Worm (Caenorhabditis elegans): ENCODE results near the gene adah-1.
A peak's percentile ranks its signal among the peaks of the same experiment; 100 is the strongest.

adah-1 gene

DNA sequence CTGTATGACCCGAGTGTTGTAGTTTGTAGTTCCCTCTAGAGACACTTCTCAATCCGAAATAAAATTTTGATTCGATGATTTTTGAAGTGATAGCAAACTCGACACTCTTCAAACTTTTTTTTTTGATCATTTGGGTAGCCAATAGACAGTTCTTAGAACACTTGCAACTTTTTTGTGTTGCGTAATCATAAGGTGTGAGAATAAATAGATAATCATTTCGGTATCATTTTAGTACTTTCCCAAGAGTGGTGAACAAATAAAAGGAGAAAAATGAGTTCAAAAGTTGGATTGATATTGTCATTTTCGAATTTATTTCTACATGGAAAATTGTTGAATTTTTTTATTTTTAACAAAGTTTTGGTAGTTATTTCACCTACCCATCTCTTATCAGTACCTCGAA, 818 bp downstream of the adah-1 start:
- TF ChIP-seq nfya-1 (tag; optimal IDR thresholded peaks at IDR 0.05; ENCODE audit: insufficient read depth): no peak
- no peak for TF ChIP-seq fkh-2 (tag; optimal IDR thresholded peaks at IDR 0.05)
- no peak for TF ChIP-seq nhr-25 (tag; optimal IDR thresholded peaks at IDR 0.05)
- no peak for TF ChIP-seq ZK546.5 (tag; optimal IDR thresholded peaks at IDR 0.05)
- TF ChIP-seq elt-2 (tag; optimal IDR thresholded peaks at IDR 0.05): peak; percentile 49
- no peak for TF ChIP-seq sea-2 (GFP tag; optimal IDR thresholded peaks at IDR 0.05)
- no peak for TF ChIP-seq zag-1 (tag; optimal IDR thresholded peaks at IDR 0.05)
- TF ChIP-seq eor-1 (tag; optimal IDR thresholded peaks at IDR 0.05): no peak
- peak; percentile 39 for TF ChIP-seq pqm-1 (tag; optimal IDR thresholded peaks at IDR 0.05)
- no peak for TF ChIP-seq aly-2 (tag; optimal IDR thresholded peaks at IDR 0.05)

DNA sequence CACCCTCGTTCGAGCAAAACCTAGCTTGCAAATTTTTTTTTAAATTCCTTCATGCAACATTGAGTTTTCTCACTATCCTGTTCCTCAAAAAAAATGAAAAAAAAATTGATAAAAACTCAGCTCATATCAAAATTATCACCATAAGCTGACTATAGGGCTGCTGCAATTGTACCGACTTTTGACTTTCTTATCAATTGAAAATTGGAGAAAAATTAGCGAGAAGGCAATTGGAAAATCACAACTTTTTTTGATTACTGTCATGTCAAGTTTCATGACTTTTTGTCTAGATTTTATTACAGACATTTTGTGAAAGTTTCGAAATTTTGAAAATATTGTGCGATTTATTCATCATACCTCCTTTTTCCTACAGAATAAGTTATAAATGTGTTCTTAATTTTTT, 1.8 kb downstream of the adah-1 start:
- peak; percentile 67 for TF ChIP-seq pqm-1 (tag; optimal IDR thresholded peaks at IDR 0.05)
- TF ChIP-seq aly-2 (tag; optimal IDR thresholded peaks at IDR 0.05): no peak
- peak; percentile 8 for TF ChIP-seq pha-4 (tag; optimal IDR thresholded peaks at IDR 0.05)
- TF ChIP-seq nhr-43 (tag; optimal IDR thresholded peaks at IDR 0.05; ENCODE audit: poor library complexity, severe bottlenecking): no peak
- TF ChIP-seq egl-5 (tag; optimal IDR thresholded peaks at IDR 0.05): no peak
- TF ChIP-seq ceh-16 (tag; optimal IDR thresholded peaks at IDR 0.05): no peak
- no peak for TF ChIP-seq unc-62 (GFP tag; optimal IDR thresholded peaks at IDR 0.05)
- no peak for TF ChIP-seq nhr-12 (tag; optimal IDR thresholded peaks at IDR 0.05)
- TF ChIP-seq R02D3.7 (tag; optimal IDR thresholded peaks at IDR 0.05): no peak
- no peak for TF ChIP-seq mml-1 (tag; optimal IDR thresholded peaks at IDR 0.05)
- no peak for TF ChIP-seq hmg-11 (tag; optimal IDR thresholded peaks at IDR 0.05)
- no peak for TF ChIP-seq ztf-11 (tag; optimal IDR thresholded peaks at IDR 0.05)
- no peak for TF ChIP-seq ceh-82 (tag; optimal IDR thresholded peaks at IDR 0.05)
- peak; percentile 90 for TF ChIP-seq elt-2 (tag; optimal IDR thresholded peaks at IDR 0.05)
- TF ChIP-seq snpc-4 (tag; optimal IDR thresholded peaks at IDR 0.05): no peak
- TF ChIP-seq lin-39 (tag; optimal IDR thresholded peaks at IDR 0.05): no peak
- no peak for TF ChIP-seq nhr-25 (tag; optimal IDR thresholded peaks at IDR 0.05)
- no peak for TF ChIP-seq nhr-28 (tag; optimal IDR thresholded peaks at IDR 0.05)

DNA sequence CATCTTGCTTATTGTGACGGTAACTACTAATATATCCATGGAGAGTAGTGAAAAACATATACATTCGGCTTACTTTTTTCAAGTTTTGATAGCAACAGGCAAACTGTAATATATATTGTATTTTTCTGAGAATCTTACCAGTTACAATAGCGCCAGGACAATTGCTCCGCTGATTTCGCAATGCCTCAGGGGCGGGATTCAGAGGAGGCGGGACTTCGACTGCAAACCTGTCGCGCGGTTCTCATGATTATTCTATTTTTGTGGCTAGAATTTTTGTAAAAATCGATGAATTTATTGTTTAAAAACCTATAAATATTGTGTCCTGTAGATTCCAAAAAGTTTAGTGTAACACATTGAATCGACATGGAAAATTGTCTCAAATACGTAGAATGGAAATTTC, 7.0 kb downstream of the adah-1 start:
- TF ChIP-seq ceh-28 (tag; optimal IDR thresholded peaks at IDR 0.05) (no peak), daf-12 (tag; optimal IDR thresholded peaks at IDR 0.05) (no peak), fkh-10 (GFP tag; optimal IDR thresholded peaks at IDR 0.05) (peak; percentile 58)

DNA sequence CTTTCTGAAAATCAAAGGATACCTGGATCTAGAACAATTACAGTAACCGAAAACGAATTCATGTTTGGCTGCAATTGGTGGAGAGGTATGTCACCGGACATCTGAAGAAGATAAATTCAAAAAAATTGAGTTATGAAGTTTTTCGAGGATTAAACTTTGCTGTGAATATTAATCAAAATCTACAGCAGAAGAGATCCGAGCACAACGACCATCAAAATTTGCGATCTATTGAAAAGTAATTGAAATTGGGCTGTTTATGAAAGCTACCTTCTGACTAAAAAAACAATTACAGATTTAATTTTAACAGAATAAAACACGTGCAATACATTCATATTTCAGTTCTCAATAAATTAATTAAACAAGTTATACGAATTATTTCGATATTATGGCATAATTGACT, 8.4 kb downstream of the adah-1 start, which contains the start of gene C06G3.8:
Gene C06G3.8 (minus strand): TSS at position 101 of the 400 bp plus-strand sequence.
- TF ChIP-seq unc-62 (GFP tag; optimal IDR thresholded peaks at IDR 0.05) (no peak), ceh-28 (tag; optimal IDR thresholded peaks at IDR 0.05) (no peak), egl-27 (tag; optimal IDR thresholded peaks at IDR 0.05) (no peak), daf-12 (tag; optimal IDR thresholded peaks at IDR 0.05) (no peak), nhr-12 (tag; optimal IDR thresholded peaks at IDR 0.05) (no peak), elt-2 (tag; optimal IDR thresholded peaks at IDR 0.05) (no peak), lin-39 (tag; optimal IDR thresholded peaks at IDR 0.05) (no peak), nhr-23 (tag; optimal IDR thresholded peaks at IDR 0.05) (no peak), ZK546.5 (tag; optimal IDR thresholded peaks at IDR 0.05) (no peak), zag-1 (tag; optimal IDR thresholded peaks at IDR 0.05) (no peak), lin-15B (tag; optimal IDR thresholded peaks at IDR 0.05) (no peak), fkh-2 (tag; optimal IDR thresholded peaks at IDR 0.05) (no peak), lsy-12 (tag; optimal IDR thresholded peaks at IDR 0.05) (no peak), ceh-16 (tag; optimal IDR thresholded peaks at IDR 0.05) (no peak), skn-1 (tag; optimal IDR thresholded peaks at IDR 0.05) (no peak), eor-1 (tag; optimal IDR thresholded peaks at IDR 0.05) (no peak), mdl-1 (tag; optimal IDR thresholded peaks at IDR 0.05) (no peak), fkh-10 (GFP tag; optimal IDR thresholded peaks at IDR 0.05) (no peak)

DNA sequence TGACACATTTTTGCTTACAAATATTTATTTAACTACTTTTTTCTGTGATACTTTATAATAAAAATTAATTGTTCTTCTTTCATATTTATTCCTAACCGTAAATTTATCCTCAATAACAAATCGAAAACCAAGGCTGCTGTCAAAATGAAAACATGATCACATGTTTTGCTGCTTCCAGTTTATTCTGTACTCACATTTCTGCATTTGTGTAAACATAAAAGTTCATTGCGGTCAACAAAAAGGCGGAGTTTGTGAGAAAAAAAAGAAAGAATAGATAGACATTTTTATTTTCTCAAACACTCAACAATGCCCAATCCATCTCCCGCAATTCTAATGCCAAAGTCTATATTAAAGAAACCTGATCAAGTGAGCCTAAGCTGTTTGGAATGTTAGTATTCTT, 11.8 kb downstream of the adah-1 start, which contains the start of gene C06G3.3:
Gene C06G3.3 (plus strand): TSS at position 301 of the 400 bp plus-strand sequence.
- peak; percentile 58 for TF ChIP-seq pha-4 (tag; optimal IDR thresholded peaks at IDR 0.05)
- no peak for TF ChIP-seq nfya-1 (tag; optimal IDR thresholded peaks at IDR 0.05; ENCODE audit: insufficient read depth)
- TF ChIP-seq nhr-76 (tag; optimal IDR thresholded peaks at IDR 0.05): no peak
- TF ChIP-seq unc-62 (GFP tag; optimal IDR thresholded peaks at IDR 0.05): no peak
- no peak for TF ChIP-seq nhr-237 (tag; optimal IDR thresholded peaks at IDR 0.05)
